Fruit fly (Drosophila melanogaster) whole organism, embryonic: Measurements from ENCODE around the gene CG10481.

Experiments used
- ATbp ChIP-seq: fragments of 200-800 bp; sonication (Bioruptor generic); optimal IDR thresholded peaks from 2 replicates; lab custom pipeline; 2017; ENCODE audit warnings: missing biosample characterization, mild to moderate bottlenecking, missing genetic modification characterization, missing genetic modification reagents
- Atf-2 ChIP-seq: fragments of 200-800 bp; sonication (Bioruptor generic); optimal IDR thresholded peaks from 2 replicates; lab custom pipeline; 2016; ENCODE audit warnings: missing biosample characterization, missing genetic modification characterization
- Bgb ChIP-seq: fragments of 200-800 bp; sonication (Bioruptor generic); IDR thresholded peaks from 2 replicates; pipeline ENCODE4 v1.3.6; 2022; ENCODE audit warnings: missing biosample characterization, missing genetic modification characterization; ENCODE audit not compliant: partially characterized antibody
- Blimp-1 ChIP-seq: fragments of 200-800 bp; sonication (Bioruptor generic); optimal IDR thresholded peaks from 3 replicates; lab custom pipeline; 2018; ENCODE audit warnings: missing biosample characterization, missing genetic modification characterization, mild to moderate bottlenecking, moderate library complexity, missing genetic modification reagents
- CG12299 ChIP-seq: fragments of 200-800 bp; sonication (Bioruptor generic); optimal IDR thresholded peaks from 2 replicates; lab custom pipeline; 2018; ENCODE audit warnings: missing biosample characterization, mild to moderate bottlenecking, missing genetic modification characterization
- CG13775 ChIP-seq: fragments of 200-800 bp; sonication (Bioruptor generic); optimal IDR thresholded peaks from 3 replicates; lab custom pipeline; 2017; ENCODE audit warnings: missing biosample characterization, mild to moderate bottlenecking, missing genetic modification characterization
- CG15479 ChIP-seq: fragments of 200-800 bp; sonication (Bioruptor generic); optimal IDR thresholded peaks from 3 replicates; lab custom pipeline; 2019; ENCODE audit warnings: missing biosample characterization, mild to moderate bottlenecking, missing genetic modification characterization, moderate library complexity
- CG15696 ChIP-seq: fragments of 200-800 bp; sonication (Bioruptor generic); optimal IDR thresholded peaks from 2 replicates; lab custom pipeline; 2019; ENCODE audit warnings: missing biosample characterization, mild to moderate bottlenecking, missing genetic modification characterization, moderate library complexity
- CG1603 ChIP-seq: fragments of 200-800 bp; sonication (Bioruptor generic); optimal IDR thresholded peaks from 2 replicates; lab custom pipeline; 2019; ENCODE audit warnings: missing biosample characterization, mild to moderate bottlenecking, missing genetic modification characterization, moderate library complexity
- CG17359 ChIP-seq: fragments of 200-800 bp; sonication (Bioruptor generic); optimal IDR thresholded peaks from 3 replicates; lab custom pipeline; 2018; ENCODE audit warnings: missing biosample characterization, mild to moderate bottlenecking, missing genetic modification characterization, moderate library complexity
- CG2202 ChIP-seq: fragments of 200-800 bp; sonication (Bioruptor generic); optimal IDR thresholded peaks from 2 replicates; lab custom pipeline; 2018; ENCODE audit warnings: missing biosample characterization, mild to moderate bottlenecking, missing genetic modification characterization
- CG2678 ChIP-seq: fragments of 200-800 bp; sonication (Bioruptor generic); optimal IDR thresholded peaks from 3 replicates; lab custom pipeline; 2019; ENCODE audit warnings: missing biosample characterization, mild to moderate bottlenecking, missing genetic modification characterization, moderate library complexity
- CG32772 ChIP-seq: fragments of 200-800 bp; sonication (Bioruptor generic); IDR thresholded peaks from 2 replicates; pipeline ENCODE4 v1.3.6; 2022; ENCODE audit warnings: missing biosample characterization, missing genetic modification characterization
- CG7786 ChIP-seq: fragments of 200-800 bp; sonication (Bioruptor generic); optimal IDR thresholded peaks from 2 replicates; lab custom pipeline; 2016; ENCODE audit warnings: missing biosample characterization, missing genetic modification characterization
- CG8388 ChIP-seq: fragments of 200-800 bp; sonication (Bioruptor generic); optimal IDR thresholded peaks from 2 replicates; lab custom pipeline; 2019; ENCODE audit warnings: missing biosample characterization, mild to moderate bottlenecking, missing genetic modification characterization, moderate library complexity
- Dip2 ChIP-seq: fragments of 200-800 bp; sonication (Bioruptor generic); IDR thresholded peaks from 2 replicates; pipeline ENCODE4 v1.3.6; 2022; ENCODE audit warnings: missing biosample characterization, missing genetic modification characterization
- Elba2 ChIP-seq: fragments of 200-800 bp; sonication (Bioruptor generic); optimal IDR thresholded peaks from 3 replicates; lab custom pipeline; 2016; ENCODE audit warnings: missing biosample characterization, missing genetic modification characterization
- Hr51 ChIP-seq, 2 experiments: fragments of 200-800 bp; sonication (Bioruptor generic); optimal IDR thresholded peaks; 2 replicates in 1 of 2; 3 replicates in 1 of 2; lab custom pipeline; 2016 to 2018; ENCODE audit warnings: missing biosample characterization in 2 of 2, missing genetic modification characterization in 2 of 2, mild to moderate bottlenecking in 1 of 2, moderate library complexity in 1 of 2
- MTF-1 ChIP-seq: fragments of 200-800 bp; sonication (Bioruptor generic); optimal IDR thresholded peaks from 2 replicates; lab custom pipeline; 2018; ENCODE audit warnings: missing biosample characterization, mild to moderate bottlenecking, missing genetic modification characterization, borderline replicate concordance
- Mad ChIP-seq: fragments of 200-800 bp; sonication (Bioruptor generic); optimal IDR thresholded peaks from 2 replicates; lab custom pipeline; 2016; ENCODE audit warnings: missing biosample characterization, missing genetic modification characterization
- Med ChIP-seq: fragments of 200-800 bp; sonication (Bioruptor generic); peaks from one replicate; lab custom pipeline; 2016; ENCODE audit warnings: missing biosample characterization, missing genetic modification characterization, mild to moderate bottlenecking, inconsistent platforms, moderate library complexity
- Nf-YC ChIP-seq: fragments of 200-800 bp; optimal IDR thresholded peaks from 3 replicates; lab custom pipeline; 2019; ENCODE audit warnings: missing biosample characterization, mild to moderate bottlenecking, missing genetic modification characterization, moderate library complexity
- Ravus ChIP-seq: fragments of 200-800 bp; sonication (Bioruptor generic); IDR thresholded peaks from 2 replicates; pipeline ENCODE4 v1.3.6; 2022; ENCODE audit warnings: missing biosample characterization, missing genetic modification characterization
- Rx ChIP-seq: fragments of 200-800 bp; sonication (Bioruptor generic); IDR thresholded peaks from 2 replicates; pipeline ENCODE4 v1.3.6; 2022; ENCODE audit warnings: missing biosample characterization, missing genetic modification characterization
- Sin3A ChIP-seq: fragments of >200 bp; optimal IDR thresholded peaks from 2 replicates; lab custom pipeline; 2018
- Ssrp ChIP-seq: fragments of 200-800 bp; sonication (Bioruptor generic); optimal IDR thresholded peaks from 2 replicates; lab custom pipeline; 2018; ENCODE audit warnings: missing biosample characterization, mild to moderate bottlenecking, missing genetic modification characterization, moderate library complexity
- TFAM ChIP-seq: fragments of 200-800 bp; sonication (Bioruptor generic); optimal IDR thresholded peaks from 2 replicates; lab custom pipeline; 2017; ENCODE audit warnings: missing biosample characterization, missing genetic modification characterization, inconsistent platforms
- YL-1 ChIP-seq: fragments of 200-800 bp; sonication (Bioruptor generic); optimal IDR thresholded peaks from 3 replicates; lab custom pipeline; 2017; ENCODE audit warnings: missing biosample characterization, mild to moderate bottlenecking, missing genetic modification characterization
- abd-A ChIP-seq: fragments of 200-800 bp; sonication (Bioruptor generic); optimal IDR thresholded peaks from 3 replicates; lab custom pipeline; 2019; ENCODE audit warnings: missing biosample characterization, mild to moderate bottlenecking, missing genetic modification characterization, moderate library complexity
- ara ChIP-seq: fragments of 200-800 bp; sonication (Bioruptor generic); IDR thresholded peaks from 2 replicates; pipeline ENCODE4 v1.3.6; 2022; ENCODE audit warnings: missing biosample characterization, missing genetic modification characterization
- bsh ChIP-seq, 2 experiments: fragments of 200-800 bp; sonication (Bioruptor generic); optimal IDR thresholded peaks; 2 replicates each; lab custom pipeline; 2017 to 2018; ENCODE audit warnings: mild to moderate bottlenecking in 2 of 2, missing biosample characterization in 2 of 2, missing genetic modification characterization in 2 of 2, moderate library complexity in 1 of 2
- cwo ChIP-seq: fragments of 200-800 bp; sonication (Bioruptor generic); optimal IDR thresholded peaks from 3 replicates; lab custom pipeline; 2017; ENCODE audit warnings: missing biosample characterization, missing genetic modification characterization, mild to moderate bottlenecking, moderate library complexity, missing genetic modification reagents
- dmrt99B ChIP-seq: fragments of 200-800 bp; sonication (Bioruptor generic); optimal IDR thresholded peaks from 2 replicates; lab custom pipeline; 2018; ENCODE audit warnings: missing biosample characterization, mild to moderate bottlenecking, missing genetic modification characterization, moderate library complexity
- eve ChIP-seq, 2 experiments: fragments of >200 bp; optimal IDR thresholded peaks; 2 replicates each; lab custom pipeline; 2017; ENCODE audit warnings: missing biosample characterization in 2 of 2, missing genetic modification characterization in 2 of 2
- ken ChIP-seq: fragments of 200-800 bp; sonication (Bioruptor generic); IDR thresholded peaks from 3 replicates; pipeline ENCODE4 v1.3.6; 2022; ENCODE audit warnings: missing biosample characterization, missing genetic modification characterization
- luna ChIP-seq: fragments of 200-800 bp; sonication (Bioruptor generic); optimal IDR thresholded peaks from 2 replicates; lab custom pipeline; 2016; ENCODE audit warnings: missing biosample characterization, missing genetic modification characterization
- nmo ChIP-seq: fragments of 200-800 bp; sonication (Bioruptor generic); optimal IDR thresholded peaks from 2 replicates; lab custom pipeline; 2018; ENCODE audit warnings: missing biosample characterization, mild to moderate bottlenecking, missing genetic modification characterization, moderate library complexity
- phol ChIP-seq: fragments of 200-800 bp; sonication (Bioruptor generic); optimal IDR thresholded peaks from 3 replicates; lab custom pipeline; 2018; ENCODE audit warnings: missing biosample characterization, mild to moderate bottlenecking, missing genetic modification characterization, moderate library complexity
- pita ChIP-seq: fragments of 200-800 bp; sonication (Bioruptor generic); optimal IDR thresholded peaks from 2 replicates; lab custom pipeline; 2017; ENCODE audit warnings: missing biosample characterization, mild to moderate bottlenecking, missing genetic modification characterization
- prd ChIP-seq, 3 experiments: fragments of >200 bp in 2 of 3; fragments of 200-800 bp in 1 of 3; sonication (Bioruptor generic) in 1 of 3; optimal IDR thresholded peaks in 2 of 3; IDR thresholded peaks in 1 of 3; 2 replicates in 2 of 3; 3 replicates in 1 of 3; pipeline versions ENCODE4 v1.3.6 to Lab custom; 2017 to 2022; ENCODE audit warnings: missing biosample characterization in 1 of 3, missing genetic modification characterization in 1 of 3
- repo ChIP-seq: fragments of 200-800 bp; sonication (Bioruptor generic); optimal IDR thresholded peaks from 2 replicates; lab custom pipeline; 2016; ENCODE audit warnings: missing biosample characterization, missing genetic modification characterization
- sens ChIP-seq: fragments of 200-800 bp; sonication (Bioruptor generic); peaks from one replicate; lab custom pipeline; 2016; ENCODE audit warnings: missing biosample characterization, missing genetic modification characterization
- shn ChIP-seq: fragments of 200-800 bp; sonication (Bioruptor generic); optimal IDR thresholded peaks from 3 replicates; lab custom pipeline; 2016; ENCODE audit warnings: missing biosample characterization, missing genetic modification characterization
- sqz ChIP-seq: fragments of 200-800 bp; sonication (Bioruptor generic); optimal IDR thresholded peaks from 3 replicates; lab custom pipeline; 2018; ENCODE audit warnings: missing biosample characterization, mild to moderate bottlenecking, missing genetic modification characterization
- sug ChIP-seq: fragments of 200-800 bp; optimal IDR thresholded peaks from 2 replicates; lab custom pipeline; 2019; ENCODE audit warnings: missing biosample characterization, mild to moderate bottlenecking, missing genetic modification characterization, moderate library complexity
- vfl ChIP-seq: fragments of 200-800 bp; sonication (Bioruptor generic); optimal IDR thresholded peaks from 2 replicates; lab custom pipeline; 2016; ENCODE audit warnings: missing biosample characterization, missing genetic modification characterization
- zen2 ChIP-seq: fragments of 200-800 bp; sonication (Bioruptor generic); IDR thresholded peaks from 3 replicates; pipeline ENCODE4 v1.3.6; 2022; ENCODE audit warnings: missing biosample characterization, missing genetic modification characterization; ENCODE audit not compliant: partially characterized antibody

The CG10481 gene

dm6 chr2L:19899498-19899897, 7.1 kb upstream of the CG10481 start:
- TF ChIP-seq CG1603 (tag; lab: Kevin White, UChicago) (peak; percentile 6), zen2 (no peak), sens (GFP tag; lab: Kevin White, UChicago) (peak; percentile 37), ATbp (GFP tag; lab: Kevin White, UChicago) (peak; percentile 0), bsh (GFP tag; optimal IDR thresholded peaks at IDR 0.05; lab: Kevin White, UChicago) (peak in 1 of 2 experiments; percentile 8), phol (tag; lab: Kevin White, UChicago) (peak; percentile 8), Mad (GFP tag; lab: Kevin White, UChicago) (no peak), dmrt99B (tag; lab: Kevin White, UChicago) (peak; percentile 1), Blimp-1 (peak; percentile 2)

- TF ChIP-seq CG7786 (GFP tag; lab: Kevin White, UChicago): no peak
- no peak for TF ChIP-seq ara
- no peak for TF ChIP-seq CG15696 (tag; lab: Kevin White, UChicago)
- no peak for TF ChIP-seq Elba2 (GFP tag; lab: Kevin White, UChicago)
- no peak for TF ChIP-seq sug (tag; lab: Kevin White, UChicago)
- peak; percentile 92 for TF ChIP-seq cwo
- TF ChIP-seq vfl (GFP tag; lab: Kevin White, UChicago): no peak
- TF ChIP-seq Bgb: no peak
- no peak for TF ChIP-seq CG12299 (tag; lab: Kevin White, UChicago)
- no peak for TF ChIP-seq YL-1
- TF ChIP-seq MTF-1: no peak
- no peak for TF ChIP-seq Dip2 (GFP tag; lab: Robert Waterston, UW)
- TF ChIP-seq luna (GFP tag; lab: Kevin White, UChicago): no peak
- peak; percentile 31 for TF ChIP-seq CG1603 (tag; lab: Kevin White, UChicago)
- peak; percentile 32 for TF ChIP-seq abd-A (tag; lab: Kevin White, UChicago)
- TF ChIP-seq Nf-YC (tag; lab: Kevin White, UChicago): no peak
- TF ChIP-seq Ravus (GFP tag; lab: Robert Waterston, UW): no peak
- TF ChIP-seq shn: peak; percentile 7
- peak; percentile 43 for TF ChIP-seq nmo
- TF ChIP-seq Ssrp: peak; percentile 20
- TF ChIP-seq CG32772 (GFP tag; lab: Robert Waterston, UW): no peak
- TF ChIP-seq sqz: no peak
- peak; percentile 4 for TF ChIP-seq CG17359
- peak; percentile 33 for TF ChIP-seq CG2678 (tag; lab: Kevin White, UChicago)
- TF ChIP-seq CG15479: no peak
- no peak for TF ChIP-seq prd (optimal IDR thresholded peaks at IDR 0.05; lab: Kevin White, UChicago)
- peak; percentile 23; the same call in 1 of the 3 replicates for TF ChIP-seq prd (GFP tag; IDR thresholded peaks at IDR 0.05; lab: Robert Waterston, UW)
- no peak for TF ChIP-seq Sin3A
- TF ChIP-seq TFAM (GFP tag; lab: Kevin White, UChicago): no peak
- TF ChIP-seq phol (tag; lab: Kevin White, UChicago): peak; percentile 48
- peak in 1 of 2 experiments; percentile 29 for TF ChIP-seq Hr51 (GFP tag; optimal IDR thresholded peaks at IDR 0.05; lab: Kevin White, UChicago)
- TF ChIP-seq Atf-2 (GFP tag; lab: Kevin White, UChicago): no peak
- TF ChIP-seq pita (GFP tag; lab: Kevin White, UChicago): no peak
- TF ChIP-seq CG13775 (GFP tag; lab: Kevin White, UChicago): no peak
- TF ChIP-seq repo (GFP tag; lab: Kevin White, UChicago): no peak
- peak; percentile 2 for TF ChIP-seq CG8388
- TF ChIP-seq Rx (GFP tag; lab: Robert Waterston, UW): no peak
- TF ChIP-seq CG2202 (tag; lab: Kevin White, UChicago): no peak
- no peak for TF ChIP-seq ken (GFP tag; lab: Robert Waterston, UW)
- TF ChIP-seq Med (GFP tag; lab: Kevin White, UChicago): peak; percentile 41
- peak in 1 of 2 experiments; percentile 86 for TF ChIP-seq eve (GFP tag; optimal IDR thresholded peaks at IDR 0.05; lab: Kevin White, UChicago)
Measured at dm6 chr2L:19898540-19899300, 6.4 kb upstream of the CG10481 start.
